Worm (Caenorhabditis elegans) whole organism, L1 larva: ENCODE data around the gene fbxa-176.
A peak's percentile ranks its signal among the peaks of the same experiment; 100 is the strongest.

ENCODE experiments used
- ama-1 ChIP-seq: fragments of 150-350 bp; optimal IDR thresholded peaks from 2 replicates; lab custom pipeline; 2014
- blmp-1 ChIP-seq: fragments of 150-350 bp; optimal IDR thresholded peaks from 2 replicates; lab custom pipeline; 2014; ENCODE audit warnings: missing biosample characterization, missing genetic modification characterization
- ceh-63 ChIP-seq: fragments of 200-800 bp; sonication (Bioruptor generic); optimal IDR thresholded peaks from 2 replicates; lab custom pipeline; 2018; ENCODE audit warnings: mild to moderate bottlenecking, missing genetic modification characterization, missing compliant biosample characterization
- ceh-88 ChIP-seq: fragments of 200-800 bp; sonication (Bioruptor generic); IDR thresholded peaks from 2 replicates; pipeline ENCODE4 v1.3.6; 2022; ENCODE audit warnings: missing genetic modification characterization, missing compliant biosample characterization
- efl-1 ChIP-seq, 4 experiments: fragments of 150-350 bp; optimal IDR thresholded peaks in 3 of 4; peaks in 1 of 4; 1 replicate in 1 of 4; 2 replicates in 3 of 4; lab custom pipeline; 2014; ENCODE audit warnings: missing biosample characterization in 2 of 4, missing genetic modification characterization in 2 of 4, missing genetic modification reagents in 2 of 4
- ets-5 ChIP-seq: fragments of 200-800 bp; sonication (Bioruptor generic); IDR thresholded peaks from 2 replicates; pipeline ENCODE4 v1.3.6; 2022; ENCODE audit warnings: missing genetic modification characterization, missing compliant biosample characterization
- fos-1 ChIP-seq: fragments of 150-350 bp; optimal IDR thresholded peaks from 2 replicates; lab custom pipeline; 2014; ENCODE audit warnings: missing biosample characterization, missing genetic modification characterization
- grh-1 ChIP-seq: fragments of 200-800 bp; sonication (Bioruptor generic); IDR thresholded peaks from 2 replicates; pipeline ENCODE4 v1.3.6; 2022; ENCODE audit warnings: missing genetic modification reagents, missing genetic modification characterization, missing compliant biosample characterization
- hlh-17 ChIP-seq: fragments of 200-800 bp; sonication (Bioruptor generic); optimal IDR thresholded peaks from 2 replicates; lab custom pipeline; 2018; ENCODE audit warnings: missing genetic modification characterization, mild to moderate bottlenecking, missing compliant biosample characterization, moderate library complexity, borderline replicate concordance
- hlh-4 ChIP-seq: sonication (generic microtip); optimal IDR thresholded peaks from 2 replicates; lab custom pipeline; 2016; ENCODE audit warnings: mild to moderate bottlenecking, missing genetic modification characterization, missing compliant biosample characterization
- hpl-2 ChIP-seq: fragments of 150-350 bp; optimal IDR thresholded peaks from 2 replicates; lab custom pipeline; 2014; ENCODE audit warnings: missing biosample characterization, missing genetic modification reagents, missing genetic modification characterization
- irx-1 ChIP-seq: sonication (generic microtip); optimal IDR thresholded peaks from 2 replicates; lab custom pipeline; 2016; ENCODE audit warnings: missing genetic modification characterization, missing compliant biosample characterization
- isw-1 ChIP-seq: fragments of 200-800 bp; sonication (Bioruptor generic); IDR thresholded peaks from 2 replicates; pipeline ENCODE4 v1.3.6; 2022; ENCODE audit warnings: missing genetic modification characterization, missing compliant biosample characterization
- jun-1 ChIP-seq: fragments of 150-350 bp; optimal IDR thresholded peaks from 2 replicates; lab custom pipeline; 2014; ENCODE audit warnings: missing biosample characterization, missing genetic modification reagents, missing genetic modification characterization
- lin-15B ChIP-seq: fragments of 150-350 bp; sonication (generic microtip); optimal IDR thresholded peaks from 3 replicates; lab custom pipeline; 2014; ENCODE audit warnings: missing biosample characterization, missing genetic modification characterization
- lin-35 ChIP-seq, 2 experiments: fragments of 150-350 bp; optimal IDR thresholded peaks; 2 replicates each; lab custom pipeline; 2014; ENCODE audit warnings: missing biosample characterization in 2 of 2, missing genetic modification characterization in 2 of 2, missing genetic modification reagents in 2 of 2
- lin-39 ChIP-seq: fragments of 150-350 bp; optimal IDR thresholded peaks from 2 replicates; lab custom pipeline; 2014; ENCODE audit warnings: missing biosample characterization, missing genetic modification reagents, missing genetic modification characterization
- lir-3 ChIP-seq: sonication (generic microtip); optimal IDR thresholded peaks from 2 replicates; lab custom pipeline; 2016; ENCODE audit warnings: mild to moderate bottlenecking, missing genetic modification characterization, moderate library complexity, missing compliant biosample characterization; ENCODE audit not compliant: poor library complexity
- mab-9 ChIP-seq: fragments of 200-800 bp; sonication (Bioruptor generic); IDR thresholded peaks from 2 replicates; pipeline ENCODE4 v1.3.6; 2022; ENCODE audit warnings: missing genetic modification reagents, missing genetic modification characterization, missing compliant biosample characterization
- mef-2 ChIP-seq: fragments of 150-350 bp; optimal IDR thresholded peaks from 2 replicates; lab custom pipeline; 2014; ENCODE audit warnings: missing biosample characterization, missing genetic modification characterization
- mep-1 ChIP-seq: fragments of 150-350 bp; optimal IDR thresholded peaks from 2 replicates; lab custom pipeline; 2014; ENCODE audit warnings: missing biosample characterization, missing genetic modification characterization
- nhr-11 ChIP-seq: fragments of 150-350 bp; optimal IDR thresholded peaks from 2 replicates; lab custom pipeline; 2014; ENCODE audit warnings: missing biosample characterization, missing genetic modification characterization
- nhr-71 ChIP-seq: sonication (generic microtip); optimal IDR thresholded peaks from 2 replicates; lab custom pipeline; 2016; ENCODE audit warnings: mild to moderate bottlenecking, missing genetic modification characterization, moderate library complexity, missing compliant biosample characterization
- nhr-76 ChIP-seq: sonication (generic microtip); optimal IDR thresholded peaks from 2 replicates; lab custom pipeline; 2017; ENCODE audit warnings: missing biosample characterization, missing genetic modification characterization
- pag-3 ChIP-seq: sonication (generic microtip); optimal IDR thresholded peaks from 2 replicates; lab custom pipeline; 2017; ENCODE audit warnings: missing genetic modification characterization, mild to moderate bottlenecking, missing compliant biosample characterization, antibody characterized with exemption, borderline replicate concordance; ENCODE audit not compliant: insufficient read depth
- pqm-1 ChIP-seq: sonication (generic microtip); optimal IDR thresholded peaks from 3 replicates; lab custom pipeline; 2017; ENCODE audit warnings: missing biosample characterization, missing genetic modification characterization
- rnt-1 ChIP-seq: sonication (generic microtip); optimal IDR thresholded peaks from 2 replicates; lab custom pipeline; 2016; ENCODE audit warnings: mild to moderate bottlenecking, missing genetic modification characterization, moderate library complexity, missing compliant biosample characterization
- snpc-4 ChIP-seq: fragments of 150-350 bp; optimal IDR thresholded peaks from 2 replicates; lab custom pipeline; 2014; ENCODE audit warnings: missing biosample characterization, missing genetic modification characterization
- snu-23 ChIP-seq: sonication (generic microtip); optimal IDR thresholded peaks from 2 replicates; lab custom pipeline; 2016; ENCODE audit warnings: missing genetic modification characterization, missing compliant biosample characterization
- sox-4 ChIP-seq: sonication (generic microtip); optimal IDR thresholded peaks from 2 replicates; lab custom pipeline; 2016; ENCODE audit warnings: missing genetic modification characterization, missing compliant biosample characterization
- sptf-1 ChIP-seq: fragments of 150-350 bp; optimal IDR thresholded peaks from 2 replicates; lab custom pipeline; 2014; ENCODE audit warnings: missing biosample characterization, missing genetic modification characterization
- sup-37 ChIP-seq: fragments of 200-800 bp; sonication (Bioruptor generic); optimal IDR thresholded peaks from 2 replicates; lab custom pipeline; 2018; ENCODE audit warnings: mild to moderate bottlenecking, missing genetic modification characterization, missing compliant biosample characterization
- swsn-7 ChIP-seq: sonication (generic microtip); optimal IDR thresholded peaks from 2 replicates; lab custom pipeline; 2016; ENCODE audit warnings: missing genetic modification characterization, missing compliant biosample characterization
- tlp-1 ChIP-seq: fragments of 150-350 bp; optimal IDR thresholded peaks from 2 replicates; lab custom pipeline; 2014; ENCODE audit warnings: missing biosample characterization, missing genetic modification characterization
- unc-30 ChIP-seq: sonication (generic microtip); optimal IDR thresholded peaks from 2 replicates; lab custom pipeline; 2017; ENCODE audit warnings: missing biosample characterization, missing genetic modification characterization
- unc-86 ChIP-seq: sonication (generic microtip); optimal IDR thresholded peaks from 2 replicates; lab custom pipeline; 2016; ENCODE audit warnings: missing genetic modification characterization, missing compliant biosample characterization
- unc-98 ChIP-seq: fragments of 200-800 bp; sonication (Bioruptor generic); IDR thresholded peaks from 2 replicates; pipeline ENCODE4 v1.3.6; 2022; ENCODE audit warnings: missing genetic modification characterization, missing compliant biosample characterization
- xbp-1 ChIP-seq: sonication (generic microtip); optimal IDR thresholded peaks from 2 replicates; lab custom pipeline; 2016; ENCODE audit warnings: missing genetic modification characterization, missing compliant biosample characterization
- zag-1 ChIP-seq: fragments of 150-350 bp; optimal IDR thresholded peaks from 2 replicates; lab custom pipeline; 2014; ENCODE audit warnings: missing biosample characterization, missing genetic modification characterization

fbxa-176 gene

DNA sequence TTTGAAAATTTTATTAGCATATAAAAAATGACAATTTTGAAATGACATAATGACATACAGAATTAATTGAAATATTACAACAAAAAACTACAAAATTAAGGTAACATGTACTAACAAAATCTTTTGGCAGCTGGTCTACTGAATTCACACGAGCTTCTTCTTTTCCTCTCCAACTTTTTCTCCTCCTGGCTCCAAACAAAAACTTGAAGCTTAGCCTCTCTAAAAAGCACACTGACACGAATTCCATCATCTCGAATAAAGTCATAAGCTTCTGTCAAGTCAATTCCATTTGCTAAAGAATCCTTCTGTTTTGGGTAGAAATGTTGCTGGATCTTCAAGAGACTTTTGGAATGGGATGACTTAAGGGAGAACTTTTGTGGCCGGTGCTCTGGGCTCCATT is 1.9 kb downstream of the fbxa-176 start:
- TF ChIP-seq ceh-88 = no peak

DNA sequence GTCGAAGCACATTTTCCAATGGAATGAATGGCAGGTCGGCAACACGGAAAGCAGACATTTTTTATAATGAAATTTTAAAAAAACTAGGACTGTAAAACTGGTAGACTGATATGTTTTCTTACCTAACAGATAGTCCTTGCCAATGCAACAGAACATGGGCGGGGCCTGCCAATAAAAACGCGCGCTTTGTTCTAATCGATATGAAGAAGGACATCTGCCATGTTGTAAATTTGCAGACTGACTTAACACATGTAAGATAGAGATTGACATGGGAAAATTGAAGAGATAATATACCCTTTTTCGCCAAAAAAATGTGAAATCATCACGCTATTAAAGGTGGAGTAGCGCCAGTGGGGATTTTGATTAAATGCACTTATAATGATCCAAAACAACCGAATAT is 3.3 kb downstream of the fbxa-176 start, which contains the start of gene C38D9.8:
Gene C38D9.8, minus strand, starts transcription at position 101 of the 400 bp plus-strand sequence.
- TF ChIP-seq sox-4 (tag; lab: Kevin White, UChicago) = no peak
- TF ChIP-seq snu-23 (GFP tag; lab: Kevin White, UChicago) = no peak
- no peak for TF ChIP-seq hpl-2 (GFP tag; lab: Kevin White, UChicago)
- no peak for TF ChIP-seq unc-30 (tag; lab: Kevin White, UChicago)
- TF ChIP-seq, all 84 proteins: peak for 0

DNA sequence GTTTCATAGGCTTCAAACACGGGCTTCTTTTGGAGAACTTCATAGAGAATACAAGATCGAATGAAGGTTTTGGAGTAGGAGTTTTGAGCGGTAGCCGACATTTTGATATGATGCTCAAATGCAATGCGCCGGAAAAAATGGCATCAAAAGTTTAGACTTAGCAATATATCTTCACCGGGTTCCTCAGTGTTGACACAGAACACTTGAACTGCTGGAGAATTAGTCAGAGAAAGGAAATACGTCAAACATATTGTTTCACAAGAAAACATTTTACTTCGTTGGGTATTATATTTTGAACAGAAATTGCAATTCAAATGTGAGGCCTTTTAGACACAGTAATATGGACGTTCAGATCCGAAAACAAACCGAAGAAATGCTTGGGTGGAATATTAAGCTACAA is 8.9 kb downstream of the fbxa-176 start, which contains the start of gene fbxa-174:
Gene fbxa-174, minus strand, starts transcription at position 101 of the 400 bp plus-strand sequence.
- TF ChIP-seq sup-37 (GFP tag; lab: Kevin White, UChicago) = no peak
- no peak for TF ChIP-seq nhr-71
- TF ChIP-seq lin-15B (tag; lab: Kevin White, UChicago) = no peak
- no peak for TF ChIP-seq lin-35 (GFP tag; optimal IDR thresholded peaks at IDR 0.05; lab: Kevin White, UChicago)
- TF ChIP-seq pag-3 (tag; lab: Kevin White, UChicago) = no peak
- no peak for TF ChIP-seq tlp-1
- no peak for TF ChIP-seq hlh-4 (tag; lab: Kevin White, UChicago)
- TF ChIP-seq fos-1 (tag; lab: Kevin White, UChicago) = no peak
- no peak for TF ChIP-seq zag-1
- no peak for TF ChIP-seq nhr-76 (tag; lab: Kevin White, UChicago)
- no peak for TF ChIP-seq hlh-17
- TF ChIP-seq pqm-1 (tag; lab: Kevin White, UChicago) = no peak
- TF ChIP-seq unc-98 = no peak
- TF ChIP-seq lir-3 (tag; lab: Kevin White, UChicago) = no peak
- TF ChIP-seq mef-2 (tag; lab: Kevin White, UChicago) = no peak
- no peak for TF ChIP-seq isw-1
- TF ChIP-seq ama-1 (lab: Kevin White, UChicago) = no peak
- TF ChIP-seq unc-30 (tag; lab: Kevin White, UChicago) = no peak
- no peak for TF ChIP-seq irx-1

DNA sequence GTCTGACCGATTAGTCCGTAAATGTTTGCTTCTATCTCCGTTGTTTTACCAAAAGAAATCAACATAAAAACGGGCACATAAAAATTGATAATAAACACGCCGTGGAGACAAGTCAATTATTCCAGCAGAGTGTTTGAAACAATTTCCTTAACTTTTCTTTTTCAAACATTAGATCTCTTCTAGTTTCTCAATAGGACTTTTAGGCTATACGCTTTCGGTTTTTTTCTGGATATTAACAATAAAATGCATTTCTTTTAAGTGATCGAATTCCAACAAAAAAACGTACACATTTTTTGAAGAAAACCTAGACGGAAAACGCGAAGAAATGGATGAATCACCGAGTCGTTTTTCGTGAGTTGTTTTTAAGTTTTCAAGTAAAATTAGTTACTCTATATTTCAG is 9.5 kb downstream of the fbxa-176 start, which contains the start of gene fbxa-172:
Gene fbxa-172, plus strand, starts transcription at position 301 of the 400 bp plus-strand sequence.
- TF ChIP-seq blmp-1 (tag; lab: Kevin White, UChicago) = no peak
- TF ChIP-seq unc-86 (tag; lab: Kevin White, UChicago) = no peak

DNA sequence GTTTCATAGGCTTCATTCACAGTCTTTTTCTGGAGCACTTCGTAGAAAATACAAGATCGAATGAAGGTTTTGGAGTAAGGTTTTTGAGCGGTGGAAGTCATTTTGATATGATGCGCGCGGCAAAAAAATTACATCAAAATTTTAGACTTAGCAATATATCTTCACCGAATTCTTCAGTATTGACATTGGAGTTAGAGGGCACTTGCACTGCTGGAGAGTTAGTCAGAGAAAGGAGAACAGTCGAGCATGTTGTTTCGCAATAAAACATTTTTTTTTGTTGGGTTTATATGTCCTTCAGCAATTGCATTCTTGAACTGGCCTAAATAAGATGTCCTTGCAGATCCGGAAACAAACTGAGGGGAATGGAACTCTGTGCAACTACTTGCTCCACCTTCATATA is 16.4 kb downstream of the fbxa-176 start, which contains the start of gene fbxa-171:
Gene fbxa-171, minus strand, starts transcription at position 101 of the 400 bp plus-strand sequence.
- TF ChIP-seq efl-1 (optimal IDR thresholded peaks at IDR 0.05; lab: Kevin White, UChicago) = no peak
- TF ChIP-seq efl-1 (GFP tag; optimal IDR thresholded peaks at IDR 0.05 in 1 of 2; lab: Kevin White, UChicago) = peak in 1 of 2 experiments; percentile 7
- no peak for TF ChIP-seq jun-1 (tag; lab: Kevin White, UChicago)
- TF ChIP-seq lin-39 (tag; lab: Kevin White, UChicago) = no peak
- no peak for TF ChIP-seq grh-1
- no peak for TF ChIP-seq mab-9 (GFP tag; lab: Robert Waterston, UW)

DNA sequence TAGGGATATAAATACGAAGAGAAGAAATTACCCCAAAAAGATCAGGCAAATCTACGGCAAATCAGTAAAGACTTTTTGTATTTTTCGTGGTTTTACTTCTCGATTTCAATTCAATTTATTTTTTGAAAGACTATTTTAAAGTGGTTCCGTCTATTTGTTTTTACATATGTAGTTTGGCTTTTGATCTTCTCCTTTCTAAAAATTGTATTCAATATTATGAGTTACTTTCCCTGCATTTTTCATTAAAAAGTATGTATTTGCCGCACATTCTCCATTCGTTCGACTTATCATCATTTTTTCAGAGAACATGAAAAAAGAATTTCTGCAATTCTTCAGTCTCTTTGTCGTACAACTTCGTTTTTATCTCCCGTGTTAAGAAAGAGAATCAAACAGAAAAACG is 17.4 kb downstream of the fbxa-176 start, which contains the start of gene C38D9.2:
Gene C38D9.2, plus strand, starts transcription at position 301 of the 400 bp plus-strand sequence.
- TF ChIP-seq ets-5 (GFP tag; lab: Robert Waterston, UW) (no peak), snpc-4 (tag; lab: Kevin White, UChicago) (no peak), rnt-1 (tag; lab: Kevin White, UChicago) (no peak), nhr-11 (tag; lab: Kevin White, UChicago) (no peak), ama-1 (lab: Kevin White, UChicago) (no peak), ceh-63 (no peak), mep-1 (tag; lab: Kevin White, UChicago) (no peak), sox-4 (tag; lab: Kevin White, UChicago) (no peak), mef-2 (tag; lab: Kevin White, UChicago) (no peak), xbp-1 (tag; lab: Kevin White, UChicago) (no peak), unc-86 (tag; lab: Kevin White, UChicago) (no peak), pag-3 (tag; lab: Kevin White, UChicago) (no peak), swsn-7 (tag; lab: Kevin White, UChicago) (no peak), sptf-1 (no peak)
